Worm (Caenorhabditis elegans): Measurements from ENCODE around the gene C14A6.5.

DNA sequence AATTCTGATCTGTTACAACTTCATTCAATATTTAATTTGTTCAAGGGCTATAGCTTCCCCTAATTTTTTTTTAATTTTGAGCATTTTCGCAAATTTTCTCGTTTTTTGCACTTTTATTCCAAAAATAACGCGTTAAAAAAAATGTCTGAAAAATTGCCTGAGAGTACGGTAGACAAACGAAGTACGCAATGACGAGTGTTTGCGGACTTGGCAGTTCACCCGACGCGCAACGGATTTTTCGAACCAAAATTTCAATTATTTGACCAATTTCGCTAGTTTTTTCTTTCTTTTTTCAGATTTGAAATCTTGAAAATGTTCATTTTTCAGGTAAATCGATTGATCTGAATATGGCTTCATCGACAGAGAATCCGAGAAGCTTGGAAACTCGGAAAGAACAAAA lies 37.5 kb downstream of the C14A6.5 start, which contains the start of gene fbxa-211:
- no peak for TF ChIP-seq nhr-12 (tag; optimal IDR thresholded peaks at IDR 0.05)
- no peak for TF ChIP-seq lin-13 (GFP tag; optimal IDR thresholded peaks at IDR 0.05)
- TF ChIP-seq ztf-11 (tag; optimal IDR thresholded peaks at IDR 0.05): no peak
- no peak for TF ChIP-seq nhr-76 (tag; optimal IDR thresholded peaks at IDR 0.05)
- TF ChIP-seq xbp-1 (tag; optimal IDR thresholded peaks at IDR 0.05): no peak
- no peak for TF ChIP-seq lir-3 (tag; optimal IDR thresholded peaks at IDR 0.05; ENCODE audit: poor library complexity)
- no peak for TF ChIP-seq rnt-1 (tag; optimal IDR thresholded peaks at IDR 0.05)
- no peak for TF ChIP-seq nhr-84 (tag; optimal IDR thresholded peaks at IDR 0.05)
- no peak for TF ChIP-seq lsy-2 (tag; optimal IDR thresholded peaks at IDR 0.05)
